Fruit fly (Drosophila melanogaster) whole organism, embryonic: Measurements from ENCODE around the gene Uba5.

Source experiments
- Ada2b ChIP-seq: fragments of 200-800 bp; sonication (Bioruptor generic); IDR thresholded peaks from 2 replicates; pipeline ENCODE4 v1.3.6; 2022; ENCODE audit warnings: missing biosample characterization, missing genetic modification characterization
- BtbVII ChIP-seq: fragments of 200-800 bp; sonication (Bioruptor generic); optimal IDR thresholded peaks from 3 replicates; lab custom pipeline; 2017; ENCODE audit warnings: missing biosample characterization, mild to moderate bottlenecking, missing genetic modification characterization
- CG1024 ChIP-seq: fragments of 200-800 bp; sonication (Bioruptor generic); IDR thresholded peaks from 2 replicates; pipeline ENCODE4 v1.3.6; 2022; ENCODE audit warnings: missing biosample characterization, missing genetic modification characterization
- CG10274 ChIP-seq: fragments of 200-800 bp; sonication (Bioruptor generic); optimal IDR thresholded peaks from 3 replicates; lab custom pipeline; 2017; ENCODE audit warnings: missing biosample characterization, mild to moderate bottlenecking, missing genetic modification characterization
- CG10431 ChIP-seq: fragments of 200-800 bp; sonication (Bioruptor generic); optimal IDR thresholded peaks from 3 replicates; lab custom pipeline; 2018; ENCODE audit warnings: missing biosample characterization, mild to moderate bottlenecking, missing genetic modification characterization
- CG10959 ChIP-seq: fragments of 200-800 bp; sonication (Bioruptor generic); IDR thresholded peaks from 2 replicates; pipeline ENCODE4 v1.3.6; 2022; ENCODE audit warnings: missing biosample characterization, missing genetic modification characterization
- CG11696 ChIP-seq: fragments of 200-800 bp; sonication (Bioruptor generic); IDR thresholded peaks from 2 replicates; pipeline ENCODE4 v1.3.6; 2022; ENCODE audit warnings: missing biosample characterization, missing genetic modification characterization
- CG12219 ChIP-seq: fragments of 200-800 bp; sonication (Bioruptor generic); optimal IDR thresholded peaks from 3 replicates; lab custom pipeline; 2018; ENCODE audit warnings: missing biosample characterization, mild to moderate bottlenecking, missing genetic modification characterization
- CG12769 ChIP-seq: fragments of 200-800 bp; sonication (Bioruptor generic); optimal IDR thresholded peaks from 2 replicates; lab custom pipeline; 2019; ENCODE audit warnings: missing biosample characterization, mild to moderate bottlenecking, missing genetic modification characterization, moderate library complexity
- CG13624 ChIP-seq: fragments of 200-800 bp; sonication (Bioruptor generic); optimal IDR thresholded peaks from 2 replicates; lab custom pipeline; 2016; ENCODE audit warnings: missing biosample characterization, missing genetic modification characterization
- CG13775 ChIP-seq: fragments of 200-800 bp; sonication (Bioruptor generic); optimal IDR thresholded peaks from 3 replicates; lab custom pipeline; 2017; ENCODE audit warnings: missing biosample characterization, mild to moderate bottlenecking, missing genetic modification characterization
- CG14860 ChIP-seq: fragments of 200-800 bp; sonication (Bioruptor generic); IDR thresholded peaks from 3 replicates; pipeline ENCODE4 v1.3.6; 2022; ENCODE audit warnings: missing biosample characterization, missing genetic modification characterization; ENCODE audit not compliant: partially characterized antibody
- CG18262 ChIP-seq: fragments of 200-800 bp; optimal IDR thresholded peaks from 3 replicates; lab custom pipeline; 2019; ENCODE audit warnings: missing biosample characterization, mild to moderate bottlenecking, missing genetic modification characterization, moderate library complexity
- CG18764 ChIP-seq: fragments of 200-800 bp; sonication (Bioruptor generic); optimal IDR thresholded peaks from 3 replicates; lab custom pipeline; 2016; ENCODE audit warnings: missing biosample characterization, missing genetic modification characterization
- CG2712 ChIP-seq: fragments of 200-800 bp; optimal IDR thresholded peaks from 3 replicates; lab custom pipeline; 2019; ENCODE audit warnings: missing biosample characterization, mild to moderate bottlenecking, missing genetic modification characterization, moderate library complexity
- CG30403 ChIP-seq: fragments of 200-800 bp; sonication (Bioruptor generic); optimal IDR thresholded peaks from 3 replicates; lab custom pipeline; 2016; ENCODE audit warnings: missing biosample characterization, missing genetic modification characterization
- CG32532 ChIP-seq: fragments of 200-800 bp; sonication (Bioruptor generic); IDR thresholded peaks from 2 replicates; pipeline ENCODE4 v1.3.6; 2022; ENCODE audit warnings: missing biosample characterization, missing genetic modification characterization
- CG34422 ChIP-seq: fragments of 200-800 bp; sonication (Bioruptor generic); IDR thresholded peaks from 3 replicates; pipeline ENCODE4 v1.3.6; 2022; ENCODE audit warnings: missing biosample characterization, missing genetic modification characterization
- CG3726 ChIP-seq: fragments of 200-800 bp; sonication (Bioruptor generic); IDR thresholded peaks from 3 replicates; pipeline ENCODE4, ENCODE4 v1.3.6; 2022; ENCODE audit warnings: missing biosample characterization, missing genetic modification characterization
- CG3847 ChIP-seq: fragments of 200-800 bp; sonication (Bioruptor generic); IDR thresholded peaks from 2 replicates; pipeline ENCODE4 v1.3.6; 2022; ENCODE audit warnings: missing biosample characterization, missing genetic modification characterization
- CG43689 ChIP-seq: fragments of 200-800 bp; sonication (Bioruptor generic); IDR thresholded peaks from 2 replicates; pipeline ENCODE4 v1.3.6; 2022; ENCODE audit warnings: missing biosample characterization, missing genetic modification characterization
- CG4404 ChIP-seq: fragments of 200-800 bp; sonication (Bioruptor generic); IDR thresholded peaks from 2 replicates; pipeline ENCODE4 v1.3.6; 2022; ENCODE audit warnings: missing biosample characterization, missing genetic modification characterization
- CG6765 ChIP-seq: fragments of 200-800 bp; sonication (Bioruptor generic); optimal IDR thresholded peaks from 3 replicates; lab custom pipeline; 2017; ENCODE audit warnings: missing biosample characterization, mild to moderate bottlenecking, missing genetic modification characterization
- CG6791 ChIP-seq: fragments of 200-800 bp; sonication (Bioruptor generic); IDR thresholded peaks from 3 replicates; pipeline ENCODE4 v1.3.6; 2022; ENCODE audit warnings: missing biosample characterization, missing genetic modification characterization; ENCODE audit not compliant: partially characterized antibody
- CG7271 ChIP-seq: fragments of 200-800 bp; sonication (Bioruptor generic); optimal IDR thresholded peaks from 2 replicates; lab custom pipeline; 2018; ENCODE audit warnings: missing biosample characterization, mild to moderate bottlenecking, missing genetic modification characterization, moderate library complexity
- CG8765 ChIP-seq: fragments of 200-800 bp; sonication (Bioruptor generic); IDR thresholded peaks from 2 replicates; pipeline ENCODE4 v1.3.6; 2022; ENCODE audit warnings: missing biosample characterization, missing genetic modification characterization
- CoRest ChIP-seq: fragments of 200-800 bp; sonication (Bioruptor generic); optimal IDR thresholded peaks from 3 replicates; lab custom pipeline; 2018; ENCODE audit warnings: missing biosample characterization, mild to moderate bottlenecking, missing genetic modification characterization, moderate library complexity
- D19A ChIP-seq: fragments of 200-800 bp; optimal IDR thresholded peaks from 3 replicates; lab custom pipeline; 2019; ENCODE audit warnings: missing biosample characterization, mild to moderate bottlenecking, missing genetic modification characterization, moderate library complexity
- Doc3 ChIP-seq: fragments of 200-800 bp; sonication (Bioruptor generic); IDR thresholded peaks from 3 replicates; pipeline ENCODE4 v1.3.6; 2022; ENCODE audit warnings: missing biosample characterization, missing genetic modification characterization; ENCODE audit not compliant: partially characterized antibody
- E2f1 ChIP-seq: fragments of 200-800 bp; sonication (Bioruptor generic); IDR thresholded peaks from 2 replicates; pipeline ENCODE4 v1.3.6; 2022; ENCODE audit warnings: missing biosample characterization, missing genetic modification characterization
- Hr78 ChIP-seq, 2 experiments: fragments of 200-800 bp in 1 of 2; fragments of >200 bp in 1 of 2; sonication (Bioruptor generic) in 1 of 2; optimal IDR thresholded peaks; 2 replicates each; lab custom pipeline; 2017 to 2019; ENCODE audit warnings: missing biosample characterization in 2 of 2, missing genetic modification characterization in 2 of 2, mild to moderate bottlenecking in 1 of 2, moderate library complexity in 1 of 2
- Ravus ChIP-seq: fragments of 200-800 bp; sonication (Bioruptor generic); IDR thresholded peaks from 2 replicates; pipeline ENCODE4 v1.3.6; 2022; ENCODE audit warnings: missing biosample characterization, missing genetic modification characterization
- Vsx1 ChIP-seq: fragments of 200-800 bp; sonication (Bioruptor generic); optimal IDR thresholded peaks from 2 replicates; lab custom pipeline; 2017; ENCODE audit warnings: missing biosample characterization, mild to moderate bottlenecking, missing genetic modification characterization, missing genetic modification reagents
- al ChIP-seq: fragments of 200-800 bp; sonication (Bioruptor generic); IDR thresholded peaks from 2 replicates; pipeline ENCODE4 v1.3.6; 2022; ENCODE audit warnings: missing biosample characterization, missing genetic modification characterization
- bcd ChIP-seq: fragments of 200-800 bp; sonication (Bioruptor generic); optimal IDR thresholded peaks from 2 replicates; lab custom pipeline; 2017; ENCODE audit warnings: missing biosample characterization, mild to moderate bottlenecking, missing genetic modification characterization
- cas ChIP-seq: fragments of 200-800 bp; sonication (Bioruptor generic); IDR thresholded peaks from 2 replicates; pipeline ENCODE4 v1.3.6; 2022; ENCODE audit warnings: missing biosample characterization, missing genetic modification characterization
- fu2 ChIP-seq: fragments of 200-800 bp; sonication (Bioruptor generic); optimal IDR thresholded peaks from 2 replicates; lab custom pipeline; 2016; ENCODE audit warnings: missing biosample characterization, missing genetic modification characterization
- ham ChIP-seq: fragments of 200-800 bp; sonication (Bioruptor generic); IDR thresholded peaks from 2 replicates; pipeline ENCODE4 v1.3.6; 2022; ENCODE audit warnings: missing biosample characterization, missing genetic modification characterization
- hth ChIP-seq: fragments of >200 bp; optimal IDR thresholded peaks from 2 replicates; lab custom pipeline; 2017; ENCODE audit warnings: inconsistent platforms
- insv ChIP-seq, 2 experiments: fragments of 200-800 bp; sonication (Bioruptor generic); optimal IDR thresholded peaks; 3 replicates each; lab custom pipeline; 2016 to 2018; ENCODE audit warnings: missing biosample characterization in 2 of 2, missing genetic modification characterization in 2 of 2
- nerfin-2 ChIP-seq: fragments of 200-800 bp; sonication (Bioruptor generic); IDR thresholded peaks from 2 replicates; pipeline ENCODE4 v1.3.6; 2022; ENCODE audit warnings: missing biosample characterization, missing genetic modification characterization; ENCODE audit not compliant: partially characterized antibody
- pfk ChIP-seq: fragments of 200-800 bp; sonication (Bioruptor generic); optimal IDR thresholded peaks from 2 replicates; lab custom pipeline; 2018; ENCODE audit warnings: missing biosample characterization, mild to moderate bottlenecking, missing genetic modification characterization, moderate library complexity
- pita ChIP-seq: fragments of 200-800 bp; sonication (Bioruptor generic); optimal IDR thresholded peaks from 2 replicates; lab custom pipeline; 2017; ENCODE audit warnings: missing biosample characterization, mild to moderate bottlenecking, missing genetic modification characterization
- ro ChIP-seq: fragments of 200-800 bp; sonication (Bioruptor generic); IDR thresholded peaks from 2 replicates; pipeline ENCODE4 v1.3.6; 2022; ENCODE audit warnings: missing biosample characterization, missing genetic modification characterization
- sens-2 ChIP-seq: fragments of 200-800 bp; sonication (Bioruptor generic); IDR thresholded peaks from 2 replicates; pipeline ENCODE4 v1.3.6; 2022; ENCODE audit warnings: missing biosample characterization, missing genetic modification characterization
- sob ChIP-seq: fragments of 200-800 bp; sonication (Bioruptor generic); IDR thresholded peaks from 2 replicates; pipeline ENCODE4 v1.3.6; 2022; ENCODE audit warnings: missing biosample characterization, missing genetic modification characterization
- sqz ChIP-seq: fragments of 200-800 bp; sonication (Bioruptor generic); optimal IDR thresholded peaks from 3 replicates; lab custom pipeline; 2018; ENCODE audit warnings: missing biosample characterization, mild to moderate bottlenecking, missing genetic modification characterization
- stwl ChIP-seq: fragments of 200-800 bp; sonication (Bioruptor generic); optimal IDR thresholded peaks from 3 replicates; lab custom pipeline; 2018; ENCODE audit warnings: missing biosample characterization, mild to moderate bottlenecking, missing genetic modification characterization, moderate library complexity
- tgo ChIP-seq: fragments of 200-800 bp; sonication (Bioruptor generic); IDR thresholded peaks from 3 replicates; pipeline ENCODE4 v1.3.6; 2022; ENCODE audit warnings: missing biosample characterization, missing genetic modification characterization
- wor ChIP-seq: fragments of 200-800 bp; sonication (Bioruptor generic); IDR thresholded peaks from 2 replicates; pipeline ENCODE4 v1.3.6; 2022; ENCODE audit warnings: missing biosample characterization, missing genetic modification characterization
- zen2 ChIP-seq: fragments of 200-800 bp; sonication (Bioruptor generic); IDR thresholded peaks from 3 replicates; pipeline ENCODE4 v1.3.6; 2022; ENCODE audit warnings: missing biosample characterization, missing genetic modification characterization; ENCODE audit not compliant: partially characterized antibody

Gene Uba5

DNA sequence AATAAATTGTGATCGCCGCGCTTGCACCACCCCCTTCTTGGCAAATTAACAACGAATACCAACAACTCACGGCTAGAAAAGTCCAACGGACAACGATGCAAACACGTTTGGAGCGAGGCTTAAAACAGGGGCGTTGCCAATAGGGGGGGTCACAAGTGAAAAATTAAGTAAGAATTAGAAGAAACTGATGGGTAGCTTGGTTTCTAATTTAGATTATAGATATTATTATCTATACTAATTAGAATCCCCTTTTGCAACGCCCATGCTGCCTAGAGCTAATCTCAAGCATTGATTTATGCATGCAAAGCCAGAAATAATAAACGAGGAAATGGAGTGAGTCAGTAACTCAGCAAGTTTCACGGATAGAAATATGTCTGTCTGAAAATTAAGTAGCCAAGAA is 35.1 kb downstream of the Uba5 start (continued):
- TF ChIP-seq insv (GFP tag; optimal IDR thresholded peaks at IDR 0.05; lab: Kevin White, UChicago) = no peak
- TF ChIP-seq al (GFP tag; lab: Robert Waterston, UW) = peak; percentile 80
- TF ChIP-seq CG18764 (GFP tag; lab: Kevin White, UChicago) = no peak
- peak; percentile 41; the same call in 1 of the 2 replicates for TF ChIP-seq wor
- peak; percentile 55 for TF ChIP-seq CG6765
- TF ChIP-seq CoRest (tag; lab: Kevin White, UChicago) = peak; percentile 77
- no peak for TF ChIP-seq hth
- peak; percentile 42 for TF ChIP-seq CG10959 (GFP tag; lab: Robert Waterston, UW)
- no peak for TF ChIP-seq zen2 (GFP tag; lab: Robert Waterston, UW)
- TF ChIP-seq CG3847 (GFP tag; lab: Robert Waterston, UW) = peak; percentile 80
- TF ChIP-seq bcd (GFP tag; lab: Kevin White, UChicago) = peak; percentile 78
- TF ChIP-seq ro (GFP tag; lab: Robert Waterston, UW) = peak; percentile 23; the same call in 1 of the 2 replicates
- no peak for TF ChIP-seq CG6791 (GFP tag; lab: Robert Waterston, UW)
- TF ChIP-seq CG13775 (GFP tag; lab: Kevin White, UChicago) = peak; percentile 52
- TF ChIP-seq stwl (tag; lab: Kevin White, UChicago) = no peak
- TF ChIP-seq BtbVII (GFP tag; lab: Kevin White, UChicago) = peak; percentile 66
- no peak for TF ChIP-seq pfk
- peak; percentile 81 for TF ChIP-seq CG43689 (GFP tag; lab: Robert Waterston, UW)
- peak; percentile 81 for TF ChIP-seq CG12769 (tag; lab: Kevin White, UChicago)
- TF ChIP-seq CG13624 (GFP tag; lab: Kevin White, UChicago) = peak; percentile 5
- no peak for TF ChIP-seq pita (GFP tag; lab: Kevin White, UChicago)
- peak; percentile 91 for TF ChIP-seq CG32532 (GFP tag; lab: Robert Waterston, UW)
- TF ChIP-seq CG8765 = peak; percentile 36; the same call in 1 of the 2 replicates
- TF ChIP-seq tgo (GFP tag; lab: Robert Waterston, UW) = peak; percentile 85
- TF ChIP-seq CG4404 = 0 out of 2 replicates have a peak, but pooled peaks have one; percentile 45
- TF ChIP-seq CG14860 (GFP tag; lab: Robert Waterston, UW) = no peak
- TF ChIP-seq CG12219 (GFP tag; lab: Kevin White, UChicago) = peak; percentile 64
- peak; percentile 77 for TF ChIP-seq CG30403 (GFP tag; lab: Kevin White, UChicago)
- TF ChIP-seq Ravus (GFP tag; lab: Robert Waterston, UW) = peak; percentile 40; the same call in 1 of the 2 replicates
- TF ChIP-seq CG10274 (GFP tag; lab: Kevin White, UChicago) = peak; percentile 57
- TF ChIP-seq CG18262 (tag; lab: Kevin White, UChicago) = peak; percentile 66
- TF ChIP-seq CG3726 (GFP tag; lab: Robert Waterston, UW) = peak; percentile 66; the same call in 1 of the 3 replicates
- peak; percentile 65 for TF ChIP-seq CG1024
- peak; percentile 78 for TF ChIP-seq E2f1 (GFP tag; lab: Robert Waterston, UW)
- peak; percentile 67 for TF ChIP-seq CG2712 (tag; lab: Kevin White, UChicago)
- TF ChIP-seq CG10431 = no peak
- TF ChIP-seq Doc3 (GFP tag; lab: Robert Waterston, UW) = no peak
- TF ChIP-seq Vsx1 = peak; percentile 76
- TF ChIP-seq fu2 = no peak
- peak; percentile 67 for TF ChIP-seq cas
- TF ChIP-seq sqz = no peak
- TF ChIP-seq CG7271 (tag; lab: Kevin White, UChicago) = no peak
- peak; percentile 89 for TF ChIP-seq Ada2b (GFP tag; lab: Robert Waterston, UW)
- TF ChIP-seq CG11696 = peak; percentile 93
- TF ChIP-seq CG34422 (GFP tag; lab: Robert Waterston, UW) = peak; percentile 85
- peak; percentile 85 for TF ChIP-seq sob
- peak; percentile 74; the same call in 1 of the 2 replicates for TF ChIP-seq sens-2 (GFP tag; lab: Robert Waterston, UW)
- TF ChIP-seq Hr78 (GFP tag; optimal IDR thresholded peaks at IDR 0.05; lab: Kevin White, UChicago) = no peak
- TF ChIP-seq ham (GFP tag; lab: Robert Waterston, UW) = no peak
- peak; percentile 53 for TF ChIP-seq D19A (tag; lab: Kevin White, UChicago)
- no peak for TF ChIP-seq nerfin-2
